Fruit fly (Drosophila melanogaster): ENCODE measurements around the gene LanA.

The LanA gene

dm6 chr3L:6263896-6264841 is 46.3 kb upstream of the LanA start (continued):
- TF ChIP-seq HLHmδ (GFP tag; optimal IDR thresholded peaks at IDR 0.05) (no peak), Hr51 (GFP tag; optimal IDR thresholded peaks at IDR 0.05) (peak in 1 of 2 experiments; percentile 46), CG18011 (GFP tag; optimal IDR thresholded peaks at IDR 0.05) (no peak), CG4854 (GFP tag; optimal IDR thresholded peaks at IDR 0.05) (peak; percentile 56), CG4617 (GFP tag; optimal IDR thresholded peaks at IDR 0.05; ENCODE audit: borderline replicate concordance) (peak; percentile 9), schlank (tag; optimal IDR thresholded peaks at IDR 0.05) (no peak), ttk (GFP tag; IDR thresholded peaks at IDR 0.05) (no peak), ase (GFP tag; IDR thresholded peaks at IDR 0.05) (peak; percentile 58; the same call in 2 of the 3 replicates), Bteb2 (GFP tag; optimal IDR thresholded peaks at IDR 0.05) (no peak), Sry-δ (GFP tag; optimal IDR thresholded peaks at IDR 0.05) (peak; percentile 7), Stat92E (GFP tag; optimal IDR thresholded peaks at IDR 0.05) (peak in 1 of 3 experiments; percentile 92), CG17612 (GFP tag; IDR thresholded peaks at IDR 0.05) (no peak), H2.0 (GFP tag; IDR thresholded peaks at IDR 0.05) (0 out of 2 replicates have a peak, but pooled peaks have one; percentile 20), CG3407 (GFP tag; optimal IDR thresholded peaks at IDR 0.05) (no peak), Side (GFP tag; optimal IDR thresholded peaks at IDR 0.05) (peak; percentile 8), Dad (GFP tag; optimal IDR thresholded peaks at IDR 0.05) (no peak), CG12391 (tag; optimal IDR thresholded peaks at IDR 0.05) (peak; percentile 39), tup (GFP tag; optimal IDR thresholded peaks at IDR 0.05) (no peak), Asciz (GFP tag; optimal IDR thresholded peaks at IDR 0.05) (no peak), inv (GFP tag; IDR thresholded peaks at IDR 0.05; ENCODE audit: partially characterized antibody) (no peak), CG7987 (GFP tag; optimal IDR thresholded peaks at IDR 0.05) (peak; percentile 40), Usf (GFP tag; optimal IDR thresholded peaks at IDR 0.05) (peak; percentile 11), CG2116 (GFP tag; optimal IDR thresholded peaks at IDR 0.05) (peak; percentile 1), CG11247 (GFP tag; IDR thresholded peaks at IDR 0.05) (peak; percentile 76), CG12236 (GFP tag; optimal IDR thresholded peaks at IDR 0.05) (no peak), unc-4 (GFP tag; IDR thresholded peaks at IDR 0.05; ENCODE audit: partially characterized antibody) (no peak), az2 (GFP tag; optimal IDR thresholded peaks at IDR 0.05) (peak; percentile 51), CG8944 (GFP tag; optimal IDR thresholded peaks at IDR 0.05) (peak; percentile 59), amos (GFP tag; IDR thresholded peaks at IDR 0.05; ENCODE audit: partially characterized antibody) (peak; percentile 72), CG12155 (GFP tag; optimal IDR thresholded peaks at IDR 0.05) (peak; percentile 13), CG14667 (GFP tag; IDR thresholded peaks at IDR 0.05) (peak; percentile 9; the same call in 1 of the 2 replicates), Kr (GFP tag; optimal IDR thresholded peaks at IDR 0.05) (no peak), B-H1 (GFP tag; IDR thresholded peaks at IDR 0.05) (peak; percentile 12; the same call in 1 of the 3 replicates), sisA (GFP tag; IDR thresholded peaks at IDR 0.05) (peak; percentile 14; the same call in 1 of the 2 replicates), E2f1 (GFP tag; IDR thresholded peaks at IDR 0.05) (0 out of 2 replicates have a peak, but pooled peaks have one; percentile 28), CG10366 (GFP tag; IDR thresholded peaks at IDR 0.05) (peak; percentile 50), slp2 (GFP tag; optimal IDR thresholded peaks at IDR 0.05) (no peak), HmgZ (tag; optimal IDR thresholded peaks at IDR 0.05) (peak; percentile 64), CG3065 (GFP tag; optimal IDR thresholded peaks at IDR 0.05) (no peak), crol (GFP tag; IDR thresholded peaks at IDR 0.05) (0 out of 2 replicates have a peak, but pooled peaks have one; percentile 7), HLH3B (GFP tag; IDR thresholded peaks at IDR 0.05) (0 out of 2 replicates have a peak, but pooled peaks have one; percentile 14), CG11695 (GFP tag; IDR thresholded peaks at IDR 0.05) (no peak), luna (GFP tag; optimal IDR thresholded peaks at IDR 0.05) (no peak), sens (GFP tag) (peak; percentile 94), trem (tag; optimal IDR thresholded peaks at IDR 0.05) (peak; percentile 5), CG14710 (tag; optimal IDR thresholded peaks at IDR 0.05) (peak; percentile 28), sr (GFP tag; IDR thresholded peaks at IDR 0.05) (no peak), zfh2 (GFP tag; optimal IDR thresholded peaks at IDR 0.05) (peak; percentile 20)
